Fruit fly (Drosophila melanogaster) whole organism, embryonic: ENCODE measurements around the gene Zw.

Source experiments
- Adf1 ChIP-seq: fragments of 200-800 bp; sonication (Bioruptor generic); IDR thresholded peaks from 2 replicates; pipeline ENCODE4 v1.3.6; 2022; ENCODE audit warnings: missing biosample characterization, missing genetic modification characterization
- Awh ChIP-seq: fragments of 200-800 bp; sonication (Bioruptor generic); IDR thresholded peaks from 2 replicates; pipeline ENCODE4, ENCODE4 v1.3.6; 2022; ENCODE audit warnings: missing biosample characterization, missing genetic modification characterization
- B-H2 ChIP-seq: fragments of 200-800 bp; sonication (Bioruptor generic); optimal IDR thresholded peaks from 2 replicates; lab custom pipeline; 2018; ENCODE audit warnings: missing biosample characterization, mild to moderate bottlenecking, missing genetic modification characterization
- Bgb ChIP-seq: fragments of 200-800 bp; sonication (Bioruptor generic); IDR thresholded peaks from 2 replicates; pipeline ENCODE4 v1.3.6; 2022; ENCODE audit warnings: missing biosample characterization, missing genetic modification characterization; ENCODE audit not compliant: partially characterized antibody
- CG10321 ChIP-seq: fragments of 200-800 bp; sonication (Bioruptor generic); IDR thresholded peaks from 2 replicates; pipeline ENCODE4 v1.3.6; 2022; ENCODE audit warnings: missing biosample characterization, missing genetic modification characterization
- CG10654 ChIP-seq: fragments of 200-800 bp; sonication (Bioruptor generic); optimal IDR thresholded peaks from 2 replicates; lab custom pipeline; 2016; ENCODE audit warnings: missing biosample characterization, missing genetic modification characterization
- CG12155 ChIP-seq: fragments of 200-800 bp; sonication (Bioruptor generic); optimal IDR thresholded peaks from 3 replicates; lab custom pipeline; 2016; ENCODE audit warnings: missing biosample characterization, missing genetic modification characterization
- CG13424 ChIP-seq: fragments of 200-800 bp; sonication (Bioruptor generic); optimal IDR thresholded peaks from 2 replicates; lab custom pipeline; 2019; ENCODE audit warnings: missing biosample characterization, mild to moderate bottlenecking, missing genetic modification characterization, moderate library complexity
- CG15269 ChIP-seq: fragments of 200-800 bp; sonication (Bioruptor generic); optimal IDR thresholded peaks from 2 replicates; lab custom pipeline; 2018; ENCODE audit warnings: missing biosample characterization, mild to moderate bottlenecking, missing genetic modification characterization, moderate library complexity
- CG15514 ChIP-seq: fragments of 200-800 bp; sonication (Bioruptor generic); optimal IDR thresholded peaks from 3 replicates; lab custom pipeline; 2017; ENCODE audit warnings: missing biosample characterization, missing genetic modification characterization, mild to moderate bottlenecking, moderate library complexity, missing genetic modification reagents
- CG15696 ChIP-seq: fragments of 200-800 bp; sonication (Bioruptor generic); optimal IDR thresholded peaks from 2 replicates; lab custom pipeline; 2019; ENCODE audit warnings: missing biosample characterization, mild to moderate bottlenecking, missing genetic modification characterization, moderate library complexity
- CG17186 ChIP-seq: fragments of 200-800 bp; sonication (Bioruptor generic); optimal IDR thresholded peaks from 3 replicates; lab custom pipeline; 2017; ENCODE audit warnings: missing biosample characterization, missing genetic modification reagents, missing genetic modification characterization
- CG17385 ChIP-seq: fragments of 200-800 bp; sonication (Bioruptor generic); optimal IDR thresholded peaks from 3 replicates; lab custom pipeline; 2018; ENCODE audit warnings: missing biosample characterization, mild to moderate bottlenecking, missing genetic modification characterization
- CG17829 ChIP-seq: fragments of 200-800 bp; optimal IDR thresholded peaks from 2 replicates; lab custom pipeline; 2019; ENCODE audit warnings: missing biosample characterization, mild to moderate bottlenecking, missing genetic modification characterization, moderate library complexity
- CG1832 ChIP-seq: fragments of 200-800 bp; sonication (Bioruptor generic); optimal IDR thresholded peaks from 2 replicates; lab custom pipeline; 2017; ENCODE audit warnings: missing biosample characterization, mild to moderate bottlenecking, missing genetic modification characterization, inconsistent platforms
- CG2120 ChIP-seq: fragments of 200-800 bp; sonication (Bioruptor generic); optimal IDR thresholded peaks from 3 replicates; lab custom pipeline; 2016; ENCODE audit warnings: missing biosample characterization, missing genetic modification characterization
- CG2712 ChIP-seq: fragments of 200-800 bp; optimal IDR thresholded peaks from 3 replicates; lab custom pipeline; 2019; ENCODE audit warnings: missing biosample characterization, mild to moderate bottlenecking, missing genetic modification characterization, moderate library complexity
- CG2875 ChIP-seq: fragments of 200-800 bp; sonication (Bioruptor generic); optimal IDR thresholded peaks from 2 replicates; lab custom pipeline; 2017; ENCODE audit warnings: missing biosample characterization, mild to moderate bottlenecking, missing genetic modification characterization, missing genetic modification reagents
- CG7839 ChIP-seq: fragments of 200-800 bp; sonication (Bioruptor generic); optimal IDR thresholded peaks from 3 replicates; lab custom pipeline; 2018; ENCODE audit warnings: missing biosample characterization, mild to moderate bottlenecking, missing genetic modification characterization, moderate library complexity
- CG8765 ChIP-seq: fragments of 200-800 bp; sonication (Bioruptor generic); IDR thresholded peaks from 2 replicates; pipeline ENCODE4 v1.3.6; 2022; ENCODE audit warnings: missing biosample characterization, missing genetic modification characterization
- Fer2 ChIP-seq: fragments of 200-800 bp; sonication (Bioruptor generic); optimal IDR thresholded peaks from 2 replicates; lab custom pipeline; 2018; ENCODE audit warnings: missing biosample characterization, mild to moderate bottlenecking, missing genetic modification characterization, moderate library complexity
- H15 ChIP-seq: fragments of 200-800 bp; sonication (Bioruptor generic); IDR thresholded peaks from 3 replicates; pipeline ENCODE4 v1.3.6; 2022; ENCODE audit warnings: missing biosample characterization, missing genetic modification characterization
- HLH3B ChIP-seq: fragments of 200-800 bp; sonication (Bioruptor generic); IDR thresholded peaks from 2 replicates; pipeline ENCODE4 v1.3.6; 2022; ENCODE audit warnings: missing biosample characterization, missing genetic modification characterization
- HmgZ ChIP-seq: fragments of 200-800 bp; sonication (Bioruptor generic); optimal IDR thresholded peaks from 2 replicates; lab custom pipeline; 2018; ENCODE audit warnings: missing biosample characterization, mild to moderate bottlenecking, missing genetic modification characterization
- Hr39 ChIP-seq: fragments of >200 bp; optimal IDR thresholded peaks from 2 replicates; lab custom pipeline; 2017
- Hr51 ChIP-seq, 2 experiments: fragments of 200-800 bp; sonication (Bioruptor generic); optimal IDR thresholded peaks; 2 replicates in 1 of 2; 3 replicates in 1 of 2; lab custom pipeline; 2016 to 2018; ENCODE audit warnings: missing biosample characterization in 2 of 2, missing genetic modification characterization in 2 of 2, mild to moderate bottlenecking in 1 of 2, moderate library complexity in 1 of 2
- NFAT ChIP-seq: fragments of 200-800 bp; sonication (Bioruptor generic); IDR thresholded peaks from 2 replicates; pipeline ENCODE4 v1.3.6; 2022; ENCODE audit warnings: missing biosample characterization, missing genetic modification characterization
- NfI ChIP-seq: fragments of 200-800 bp; sonication (Bioruptor generic); optimal IDR thresholded peaks from 3 replicates; lab custom pipeline; 2018; ENCODE audit warnings: missing biosample characterization, mild to moderate bottlenecking, missing genetic modification characterization, moderate library complexity
- Optix ChIP-seq: fragments of 200-800 bp; sonication (Bioruptor generic); IDR thresholded peaks from 3 replicates; pipeline ENCODE4 v1.3.6; 2022; ENCODE audit warnings: missing biosample characterization, missing genetic modification characterization
- Sox102F ChIP-seq: fragments of 200-800 bp; sonication (Bioruptor generic); optimal IDR thresholded peaks from 2 replicates; lab custom pipeline; 2018; ENCODE audit warnings: missing biosample characterization, mild to moderate bottlenecking, missing genetic modification characterization, moderate library complexity
- Sry-δ ChIP-seq: fragments of 200-800 bp; sonication (Bioruptor generic); optimal IDR thresholded peaks from 2 replicates; lab custom pipeline; 2016; ENCODE audit warnings: missing biosample characterization, missing genetic modification characterization
- YL-1 ChIP-seq: fragments of 200-800 bp; sonication (Bioruptor generic); optimal IDR thresholded peaks from 3 replicates; lab custom pipeline; 2017; ENCODE audit warnings: missing biosample characterization, mild to moderate bottlenecking, missing genetic modification characterization
- ara ChIP-seq: fragments of 200-800 bp; sonication (Bioruptor generic); IDR thresholded peaks from 2 replicates; pipeline ENCODE4 v1.3.6; 2022; ENCODE audit warnings: missing biosample characterization, missing genetic modification characterization
- br ChIP-seq: fragments of >200 bp; optimal IDR thresholded peaks from 2 replicates; lab custom pipeline; 2017
- bsh ChIP-seq, 2 experiments: fragments of 200-800 bp; sonication (Bioruptor generic); optimal IDR thresholded peaks; 2 replicates each; lab custom pipeline; 2017 to 2018; ENCODE audit warnings: mild to moderate bottlenecking in 2 of 2, missing biosample characterization in 2 of 2, missing genetic modification characterization in 2 of 2, moderate library complexity in 1 of 2
- caup ChIP-seq: fragments of 200-800 bp; sonication (Bioruptor generic); optimal IDR thresholded peaks from 3 replicates; lab custom pipeline; 2017; ENCODE audit warnings: missing biosample characterization, mild to moderate bottlenecking, missing genetic modification characterization, moderate library complexity; ENCODE audit not compliant: severe bottlenecking
- chif ChIP-seq, 2 experiments: fragments of 200-800 bp; sonication (Bioruptor generic); optimal IDR thresholded peaks; 3 replicates each; lab custom pipeline; 2016; ENCODE audit warnings: missing biosample characterization in 2 of 2, missing genetic modification characterization in 2 of 2
- esg ChIP-seq: fragments of 200-800 bp; sonication (Bioruptor generic); conservative IDR thresholded peaks from 2 replicates; pipeline ENCODE4 v1.3.6; 2022; ENCODE audit warnings: missing biosample characterization, missing genetic modification characterization
- exex ChIP-seq: fragments of 200-800 bp; sonication (Bioruptor generic); optimal IDR thresholded peaks from 4 replicates; lab custom pipeline; 2018; ENCODE audit warnings: missing biosample characterization, mild to moderate bottlenecking, missing genetic modification characterization, moderate library complexity
- gce ChIP-seq: fragments of 200-800 bp; sonication (Bioruptor generic); IDR thresholded peaks from 3 replicates; pipeline ENCODE4 v1.3.6; 2022; ENCODE audit warnings: missing biosample characterization, missing genetic modification characterization
- gro ChIP-seq: fragments of 200-800 bp; sonication (Bioruptor generic); optimal IDR thresholded peaks from 2 replicates; lab custom pipeline; 2016; ENCODE audit warnings: missing biosample characterization, missing genetic modification characterization
- hth ChIP-seq: fragments of >200 bp; optimal IDR thresholded peaks from 2 replicates; lab custom pipeline; 2017; ENCODE audit warnings: inconsistent platforms
- ind ChIP-seq: fragments of 200-800 bp; sonication (Bioruptor generic); optimal IDR thresholded peaks from 3 replicates; lab custom pipeline; 2016; ENCODE audit warnings: missing biosample characterization, missing genetic modification characterization
- knrl ChIP-seq: fragments of 200-800 bp; sonication (Bioruptor generic); IDR thresholded peaks from 3 replicates; pipeline ENCODE4 v1.3.6; 2022; ENCODE audit warnings: missing biosample characterization, missing genetic modification characterization; ENCODE audit not compliant: partially characterized antibody
- mirr ChIP-seq: fragments of 200-800 bp; sonication (Bioruptor generic); optimal IDR thresholded peaks from 3 replicates; lab custom pipeline; 2018; ENCODE audit warnings: missing biosample characterization, mild to moderate bottlenecking, missing genetic modification characterization
- nerfin-1 ChIP-seq: fragments of 200-800 bp; sonication (Bioruptor generic); optimal IDR thresholded peaks from 3 replicates; lab custom pipeline; 2019; ENCODE audit warnings: missing biosample characterization, mild to moderate bottlenecking, missing genetic modification characterization, moderate library complexity
- odd ChIP-seq: fragments of 200-800 bp; sonication (Bioruptor generic); optimal IDR thresholded peaks from 2 replicates; lab custom pipeline; 2017; ENCODE audit warnings: missing biosample characterization, mild to moderate bottlenecking, missing genetic modification characterization
- sisA ChIP-seq: fragments of 200-800 bp; sonication (Bioruptor generic); IDR thresholded peaks from 2 replicates; pipeline ENCODE4 v1.3.6; 2022; ENCODE audit warnings: missing biosample characterization, missing genetic modification characterization
- so ChIP-seq: fragments of 200-800 bp; sonication (Bioruptor generic); IDR thresholded peaks from 3 replicates; pipeline ENCODE4 v1.3.6; 2022; ENCODE audit warnings: missing biosample characterization, missing genetic modification characterization
- twi ChIP-seq: fragments of 200-800 bp; optimal IDR thresholded peaks from 2 replicates; lab custom pipeline; 2019; ENCODE audit warnings: missing biosample characterization, mild to moderate bottlenecking, missing genetic modification characterization, moderate library complexity
- wor ChIP-seq: fragments of 200-800 bp; sonication (Bioruptor generic); IDR thresholded peaks from 2 replicates; pipeline ENCODE4 v1.3.6; 2022; ENCODE audit warnings: missing biosample characterization, missing genetic modification characterization

Zw gene

DNA sequence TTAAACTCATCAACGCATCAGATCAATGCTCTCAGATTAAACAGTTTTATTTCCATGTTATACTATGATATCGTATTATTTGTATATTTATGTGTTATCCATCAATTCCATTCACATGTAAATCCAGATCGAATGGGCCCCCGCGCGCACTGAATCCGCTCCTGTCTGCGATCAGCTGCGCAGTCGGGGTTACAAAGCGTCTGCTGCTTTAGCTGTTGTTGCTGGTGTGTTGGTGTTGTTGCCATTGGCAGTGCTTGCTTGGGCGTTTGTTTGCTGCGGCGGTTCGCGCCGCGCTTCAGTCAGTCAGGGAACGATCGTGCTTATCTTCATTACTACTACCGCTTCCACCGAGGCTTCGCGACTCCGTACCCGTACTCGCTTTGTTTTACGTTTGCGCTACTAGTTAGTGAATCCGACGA lies at the start of gene Zw (continued):
- TF ChIP-seq ara (GFP tag; lab: Robert Waterston, UW) (peak; percentile 36; the same call in 1 of the 2 replicates), wor (GFP tag; lab: Robert Waterston, UW) (no peak), CG10654 (GFP tag; lab: Kevin White, UChicago) (peak; percentile 44), CG1832 (GFP tag; lab: Kevin White, UChicago) (no peak), Hr39 (no peak), Fer2 (tag; lab: Kevin White, UChicago) (peak; percentile 0), Adf1 (GFP tag; lab: Robert Waterston, UW) (peak; percentile 83), CG12155 (GFP tag; lab: Kevin White, UChicago) (peak; percentile 19), NfI (GFP tag; lab: Kevin White, UChicago) (peak; percentile 52), CG15514 (GFP tag; lab: Kevin White, UChicago) (peak; percentile 7), Bgb (GFP tag; lab: Robert Waterston, UW) (peak; percentile 57), HLH3B (GFP tag; lab: Robert Waterston, UW) (peak; percentile 63), CG15696 (tag; lab: Kevin White, UChicago) (peak; percentile 51), CG2712 (tag; lab: Kevin White, UChicago) (peak; percentile 52), br (lab: Kevin White, UChicago) (no peak), sisA (GFP tag; lab: Robert Waterston, UW) (peak; percentile 71), caup (peak; percentile 9), Sox102F (GFP tag; lab: Kevin White, UChicago) (peak; percentile 26), Awh (GFP tag; lab: Robert Waterston, UW) (no peak), Sry-δ (GFP tag; lab: Kevin White, UChicago) (no peak), hth (lab: Kevin White, UChicago) (no peak), gce (no peak), CG10321 (GFP tag; lab: Robert Waterston, UW) (no peak), H15 (GFP tag; lab: Robert Waterston, UW) (peak; percentile 53; the same call in 1 of the 3 replicates), CG8765 (no peak; the same call in 1 of the 2 replicates), bsh (GFP tag; optimal IDR thresholded peaks at IDR 0.05; lab: Kevin White, UChicago) (peak in 1 of 2 experiments; percentile 34), so (GFP tag; lab: Robert Waterston, UW) (0 out of 3 replicates have a peak, but pooled peaks have one; percentile 37), odd (GFP tag; lab: Kevin White, UChicago) (no peak), CG13424 (tag; lab: Kevin White, UChicago) (peak; percentile 39), knrl (GFP tag; lab: Robert Waterston, UW) (peak; percentile 46; the same call in 2 of the 3 replicates), CG17186 (GFP tag; lab: Kevin White, UChicago) (no peak), gro (peak; percentile 53), CG2875 (GFP tag; lab: Kevin White, UChicago) (no peak), CG17385 (GFP tag; lab: Kevin White, UChicago) (no peak), exex (tag; lab: Kevin White, UChicago) (peak; percentile 7), chif (GFP tag; optimal IDR thresholded peaks at IDR 0.05; lab: Kevin White, UChicago) (peak in 1 of 2 experiments; percentile 38), ind (GFP tag; lab: Kevin White, UChicago) (peak; percentile 64), twi (tag; lab: Kevin White, UChicago) (peak; percentile 36), mirr (GFP tag; lab: Kevin White, UChicago) (peak; percentile 46), NFAT (GFP tag; lab: Robert Waterston, UW) (peak; percentile 81), CG17829 (tag; lab: Kevin White, UChicago) (peak; percentile 18), CG2120 (GFP tag; lab: Kevin White, UChicago) (peak; percentile 73), YL-1 (no peak), Optix (0 out of 3 replicates have a peak, but pooled peaks have one; percentile 60), esg (GFP tag; lab: Robert Waterston, UW) (peak; percentile 48), CG15269 (tag; lab: Kevin White, UChicago) (peak; percentile 52), nerfin-1 (peak; percentile 5), B-H2 (GFP tag; lab: Kevin White, UChicago) (peak; percentile 48), Hr51 (GFP tag; optimal IDR thresholded peaks at IDR 0.05; lab: Kevin White, UChicago) (peak; percentile 2 to 3), CG7839 (tag; lab: Kevin White, UChicago) (peak; percentile 66), HmgZ (peak; percentile 62)
